Worm (Caenorhabditis elegans) whole organism, mixed stage, embryonic: Measurements from ENCODE around the gene K02E11.5.

Source experiments
- mep-1 ChIP-seq: fragments of 150-350 bp; optimal IDR thresholded peaks from 2 replicates; lab custom pipeline; 2017; ENCODE audit warnings: missing biosample characterization, missing genetic modification reagents, missing genetic modification characterization, inconsistent platforms
- nhr-12 ChIP-seq: fragments of 150-350 bp; optimal IDR thresholded peaks from 2 replicates; lab custom pipeline; 2014; ENCODE audit warnings: missing biosample characterization, missing genetic modification characterization

ce11 chrV:14256813-14257212 is 4.7 kb downstream of the K02E11.5 start, which contains the start of gene sre-8:
- TF ChIP-seq nhr-12 (tag; lab: Kevin White, UChicago) (no peak), mep-1 (tag; lab: Kevin White, UChicago) (no peak)
